Worm (Caenorhabditis elegans): ENCODE measurements around the gene F57A8.6.

F57A8.6 gene

DNA sequence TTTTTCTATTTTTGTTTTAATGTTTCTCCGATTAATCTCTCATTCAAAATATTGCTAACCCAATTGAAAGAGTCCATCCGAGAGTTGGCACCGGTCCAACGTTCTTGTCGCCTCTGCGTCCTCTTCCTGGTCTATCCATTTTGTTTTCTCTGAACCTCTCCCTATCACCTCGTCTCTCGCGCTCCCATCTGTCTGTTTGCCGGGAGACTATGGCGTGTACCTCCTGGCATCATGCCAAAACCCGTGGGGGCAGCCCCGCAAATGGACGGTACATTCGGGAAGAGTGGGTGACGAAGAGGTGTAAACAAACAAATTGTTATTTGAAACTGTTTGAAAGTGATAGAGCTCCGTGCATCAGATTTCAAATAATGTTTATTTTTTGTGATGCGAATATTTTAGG lies 37.4 kb downstream of the F57A8.6 start, which contains the start of gene T06E8.2:
TSS of gene T06E8.2 (minus strand) at position 139 of the 400 bp plus-strand sequence.
- peak; percentile 55 for TF ChIP-seq ceh-34 (tag; optimal IDR thresholded peaks at IDR 0.05)
- no peak for TF ChIP-seq ttx-3 (tag; optimal IDR thresholded peaks at IDR 0.05)
- TF ChIP-seq nfya-1 (tag; optimal IDR thresholded peaks at IDR 0.05) = peak; percentile 36
- TF ChIP-seq C08G9.2 (tag; optimal IDR thresholded peaks at IDR 0.05) = no peak
- peak; percentile 11 for TF ChIP-seq tbx-2 (tag; optimal IDR thresholded peaks at IDR 0.05)
- TF ChIP-seq ahr-1 (tag; optimal IDR thresholded peaks at IDR 0.05) = no peak
- TF ChIP-seq ceh-18 (tag; optimal IDR thresholded peaks at IDR 0.05) = peak; percentile 45
- TF ChIP-seq ceh-31 (tag; optimal IDR thresholded peaks at IDR 0.05) = peak; percentile 35
- no peak for TF ChIP-seq ceh-24 (tag; optimal IDR thresholded peaks at IDR 0.05)

DNA sequence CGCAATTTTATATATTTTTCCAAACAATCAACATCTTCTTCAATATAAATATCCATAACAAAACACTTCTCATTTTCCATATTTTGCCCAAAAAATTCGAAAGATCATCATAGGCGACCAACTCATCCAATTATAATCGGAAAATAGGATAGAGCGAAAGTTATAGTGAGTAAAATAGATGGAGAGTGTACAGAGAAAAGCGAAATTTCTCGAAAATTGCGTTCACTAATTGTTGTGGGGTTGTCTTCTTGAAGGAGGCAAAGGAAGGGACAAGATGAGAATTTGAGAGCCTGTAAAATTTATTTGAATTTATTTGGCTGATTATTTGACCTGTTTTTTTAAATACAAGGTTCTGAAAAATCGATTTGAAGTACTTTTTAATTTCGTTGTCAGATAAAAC lies 38.1 kb downstream of the F57A8.6 start:
- TF ChIP-seq unc-42 (tag; optimal IDR thresholded peaks at IDR 0.05) (peak; percentile 30), ceh-18 (tag; optimal IDR thresholded peaks at IDR 0.05) (no peak)

ce11 chrV:10031384-10032171 lies 42.1 kb downstream of the F57A8.6 start:
- TF ChIP-seq ceh-31 (tag; optimal IDR thresholded peaks at IDR 0.05) (peak; percentile 31), hlh-6 (tag; optimal IDR thresholded peaks at IDR 0.05) (no peak), ets-4 (tag; optimal IDR thresholded peaks at IDR 0.05) (peak; percentile 13), ceh-2 (tag; optimal IDR thresholded peaks at IDR 0.05) (peak; percentile 40), zip-5 (tag; optimal IDR thresholded peaks at IDR 0.05) (peak; percentile 57), sdc-2 (tag; optimal IDR thresholded peaks at IDR 0.05) (no peak), ama-1 (optimal IDR thresholded peaks at IDR 0.05) (no peak), C08G9.2 (tag; optimal IDR thresholded peaks at IDR 0.05) (peak; percentile 48)

DNA sequence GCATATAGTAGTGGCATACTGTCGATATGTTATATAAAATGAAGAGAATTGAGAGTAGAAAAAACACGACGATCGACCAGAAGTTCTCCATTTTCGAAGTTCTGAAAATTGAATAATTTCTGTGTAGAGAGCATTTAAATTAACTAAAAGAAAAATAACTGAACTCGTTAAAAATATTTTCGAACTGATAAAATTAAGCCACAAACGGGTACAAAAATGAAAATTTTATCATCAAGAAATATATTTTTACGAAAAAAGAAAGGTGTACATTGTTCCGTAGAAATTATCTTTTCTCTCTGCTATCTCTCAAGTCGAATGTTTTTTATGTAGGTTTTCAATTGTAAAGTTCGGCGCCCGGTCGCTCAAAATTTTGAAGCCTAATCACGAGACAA lies 42.7 kb downstream of the F57A8.6 start, which contains the start of gene acl-2:
TSS of gene acl-2 (minus strand) at position 101 of the 392 bp plus-strand sequence.
- TF ChIP-seq hlh-6 (tag; optimal IDR thresholded peaks at IDR 0.05) (no peak), hlh-30 (tag; optimal IDR thresholded peaks at IDR 0.05; ENCODE audit: insufficient read depth) (no peak), ceh-24 (tag; optimal IDR thresholded peaks at IDR 0.05) (no peak), ref-2 (tag; optimal IDR thresholded peaks at IDR 0.05) (no peak), hlh-13 (GFP tag; optimal IDR thresholded peaks at IDR 0.05) (no peak), nhr-232 (tag; optimal IDR thresholded peaks at IDR 0.05) (no peak)

DNA sequence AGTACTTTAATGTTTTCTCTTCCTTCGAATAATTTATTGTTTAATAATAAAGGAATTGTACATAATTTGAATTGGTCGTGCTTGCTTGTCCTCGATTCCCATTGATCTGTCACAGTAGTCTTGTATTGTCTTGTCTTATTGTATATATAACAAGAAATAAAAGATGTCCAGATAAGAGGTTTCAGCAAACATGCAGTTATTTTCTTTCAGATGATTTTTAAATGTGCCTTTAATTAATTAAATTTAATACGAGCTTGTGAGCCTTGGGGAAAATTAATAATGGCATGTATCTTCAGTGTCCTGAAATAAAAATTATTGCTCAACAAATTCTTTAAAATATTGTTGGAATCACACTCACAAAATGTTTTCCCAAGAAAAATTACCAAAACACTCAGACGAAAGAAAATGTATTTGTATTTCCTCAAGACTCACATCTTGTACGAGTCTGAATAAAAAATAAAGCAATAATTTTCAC lies 50.6 kb downstream of the F57A8.6 start:
- TF ChIP-seq hlh-6 (tag; optimal IDR thresholded peaks at IDR 0.05) (no peak), nfya-1 (tag; optimal IDR thresholded peaks at IDR 0.05) (no peak), unc-42 (tag; optimal IDR thresholded peaks at IDR 0.05) (no peak), pros-1 (tag; optimal IDR thresholded peaks at IDR 0.05) (no peak), pqm-1 (tag; optimal IDR thresholded peaks at IDR 0.05) (no peak), ceh-19 (GFP tag; optimal IDR thresholded peaks at IDR 0.05) (no peak), Y22D7AL.16 (tag; optimal IDR thresholded peaks at IDR 0.05) (no peak), pha-2 (tag; optimal IDR thresholded peaks at IDR 0.05) (no peak), ama-1 (optimal IDR thresholded peaks at IDR 0.05) (no peak), hlh-13 (GFP tag; optimal IDR thresholded peaks at IDR 0.05) (no peak), K02D7.2 (tag; optimal IDR thresholded peaks at IDR 0.05) (no peak), ttx-3 (tag; optimal IDR thresholded peaks at IDR 0.05) (no peak), rnt-1 (tag; optimal IDR thresholded peaks at IDR 0.05) (no peak), hlh-30 (tag; optimal IDR thresholded peaks at IDR 0.05; ENCODE audit: insufficient read depth) (no peak), syd-9 (tag; optimal IDR thresholded peaks at IDR 0.05) (no peak), elt-4 (tag; optimal IDR thresholded peaks at IDR 0.05) (no peak), mec-3 (tag; optimal IDR thresholded peaks at IDR 0.05; ENCODE audit: borderline replicate concordance) (no peak), ceh-45 (GFP tag; IDR thresholded peaks at IDR 0.05) (no peak), madf-2 (tag; optimal IDR thresholded peaks at IDR 0.05) (no peak), tbx-2 (tag; optimal IDR thresholded peaks at IDR 0.05) (no peak)

Data from whole organism, late embryonic.